Worm (Caenorhabditis elegans): ENCODE data around the gene sars-2.

- no peak for TF ChIP-seq nhr-12 (tag; optimal IDR thresholded peaks at IDR 0.05)
- TF ChIP-seq zip-8 (tag; optimal IDR thresholded peaks at IDR 0.05): no peak
- TF ChIP-seq lsy-2 (tag; optimal IDR thresholded peaks at IDR 0.05): no peak
- no peak for TF ChIP-seq lin-13 (tag; optimal IDR thresholded peaks at IDR 0.05)
- no peak for TF ChIP-seq ces-1 (GFP tag; optimal IDR thresholded peaks at IDR 0.05)
Observed at ce11 chrIV:4359653-4360052, 2.2 kb downstream of the sars-2 start, which contains the start of gene F55F10.3.
